In genomic region chr3R:11882506-11882953, dm6 we compare ENCODE assay signal across 1 fruit fly cellular context.
A peak's percentile ranks its signal among the peaks of the same experiment; 100 is the strongest.
TF ChIP-seq lines count a peak whose summit lies in the region.

TSS of gene CG6962 (minus strand) at chr3R:11882534.
TSS of gene CG31368 (plus strand) at chr3R:11882790.

TF ChIP-seq in whole organism, embryonic, 481 proteins besides CTCF, POLR2A, EP300 and RAD21 (continued from another document):
- TF ChIP-seq cato (GFP tag; optimal IDR thresholded peaks at IDR 0.05; lab: Kevin White, UChicago; ENCODE audit: borderline replicate concordance) (peak; percentile 65), CG18619 (GFP tag; optimal IDR thresholded peaks at IDR 0.05; lab: Kevin White, UChicago) (peak; percentile 72), zf30C (GFP tag; optimal IDR thresholded peaks at IDR 0.05; lab: Kevin White, UChicago) (no peak), danr (GFP tag; IDR thresholded peaks at IDR 0.05; lab: Robert Waterston, UW) (peak; percentile 48), Max (GFP tag; optimal IDR thresholded peaks at IDR 0.05; lab: Kevin White, UChicago) (peak; percentile 82), CG16815 (GFP tag; optimal IDR thresholded peaks at IDR 0.05; lab: Kevin White, UChicago) (peak; percentile 81), unpg (GFP tag; optimal IDR thresholded peaks at IDR 0.05; lab: Kevin White, UChicago) (peak; percentile 86), pum (GFP tag; optimal IDR thresholded peaks at IDR 0.05; lab: Kevin White, UChicago) (peak; percentile 63), ATbp (GFP tag; optimal IDR thresholded peaks at IDR 0.05; lab: Kevin White, UChicago) (peak; percentile 51), luna (GFP tag; optimal IDR thresholded peaks at IDR 0.05; lab: Kevin White, UChicago) (peak; percentile 17), YL-1 (GFP tag; optimal IDR thresholded peaks at IDR 0.05; lab: Kevin White, UChicago) (peak; percentile 79), Deaf1 (tag; optimal IDR thresholded peaks at IDR 0.05; lab: Kevin White, UChicago) (peak; percentile 43), Adf1 (GFP tag; IDR thresholded peaks at IDR 0.05; lab: Robert Waterston, UW) (peak; percentile 65), grn (GFP tag; optimal IDR thresholded peaks at IDR 0.05; lab: Kevin White, UChicago) (no peak), CG2678 (tag; optimal IDR thresholded peaks at IDR 0.05; lab: Kevin White, UChicago) (peak; percentile 82), CG6272 (GFP tag; IDR thresholded peaks at IDR 0.05; lab: Robert Waterston, UW) (peak; percentile 86), CG8290 (GFP tag; optimal IDR thresholded peaks at IDR 0.05; lab: Kevin White, UChicago) (peak; percentile 66), CG8290 (tag; optimal IDR thresholded peaks at IDR 0.05; lab: Kevin White, UChicago) (no peak), sens-2 (GFP tag; IDR thresholded peaks at IDR 0.05; lab: Robert Waterston, UW) (0 out of 2 replicates have a peak, but pooled peaks have one; percentile 28), Six4 (GFP tag; optimal IDR thresholded peaks at IDR 0.05; lab: Kevin White, UChicago) (peak; percentile 79), PHDP (tag; optimal IDR thresholded peaks at IDR 0.05; lab: Kevin White, UChicago) (peak; percentile 84), Ssrp (tag; optimal IDR thresholded peaks at IDR 0.05; lab: Kevin White, UChicago) (peak; percentile 89), hb (GFP tag; IDR thresholded peaks at IDR 0.05; lab: Robert Waterston, UW; ENCODE audit: partially characterized antibody) (no peak), CG9932 (GFP tag; IDR thresholded peaks at IDR 0.05; lab: Robert Waterston, UW) (peak; percentile 93), Opbp (GFP tag; IDR thresholded peaks at IDR 0.05; lab: Robert Waterston, UW; ENCODE audit: partially characterized antibody) (no peak), sens (GFP tag; lab: Kevin White, UChicago) (peak; percentile 94), sima (GFP tag; optimal IDR thresholded peaks at IDR 0.05; lab: Kevin White, UChicago) (no peak), CG17912 (GFP tag; optimal IDR thresholded peaks at IDR 0.05; lab: Kevin White, UChicago) (no peak), CG17361 (GFP tag; IDR thresholded peaks at IDR 0.05; lab: Robert Waterston, UW) (peak; percentile 92), CG13894 (tag; optimal IDR thresholded peaks at IDR 0.05; lab: Kevin White, UChicago) (peak; percentile 72), ab (GFP tag; optimal IDR thresholded peaks at IDR 0.05; lab: Kevin White, UChicago) (peak; percentile 64), Antp (GFP tag; optimal IDR thresholded peaks at IDR 0.05; lab: Kevin White, UChicago) (peak; percentile 23), Awh (GFP tag; IDR thresholded peaks at IDR 0.05; lab: Robert Waterston, UW) (peak; percentile 58; the same call in 1 of the 2 replicates), zfh1 (GFP tag; IDR thresholded peaks at IDR 0.05; lab: Robert Waterston, UW) (peak; percentile 88), crol (GFP tag; IDR thresholded peaks at IDR 0.05; lab: Robert Waterston, UW) (no peak), klu (GFP tag; IDR thresholded peaks at IDR 0.05; lab: Robert Waterston, UW) (peak; percentile 86), CG7556 (GFP tag; optimal IDR thresholded peaks at IDR 0.05; lab: Kevin White, UChicago) (peak; percentile 72), Mes4 (GFP tag; optimal IDR thresholded peaks at IDR 0.05; lab: Kevin White, UChicago) (no peak), scrt (GFP tag; optimal IDR thresholded peaks at IDR 0.05; lab: Kevin White, UChicago) (peak; percentile 72), dimm (GFP tag; IDR thresholded peaks at IDR 0.05; lab: Robert Waterston, UW) (no peak), Nf-YA (GFP tag; IDR thresholded peaks at IDR 0.05; lab: Robert Waterston, UW) (0 out of 2 replicates have a peak, but pooled peaks have one; percentile 31)
